Worm (Caenorhabditis elegans): ENCODE data around the gene K01A2.4.
A peak's percentile ranks its signal among the peaks of the same experiment; 100 is the strongest.

DNA sequence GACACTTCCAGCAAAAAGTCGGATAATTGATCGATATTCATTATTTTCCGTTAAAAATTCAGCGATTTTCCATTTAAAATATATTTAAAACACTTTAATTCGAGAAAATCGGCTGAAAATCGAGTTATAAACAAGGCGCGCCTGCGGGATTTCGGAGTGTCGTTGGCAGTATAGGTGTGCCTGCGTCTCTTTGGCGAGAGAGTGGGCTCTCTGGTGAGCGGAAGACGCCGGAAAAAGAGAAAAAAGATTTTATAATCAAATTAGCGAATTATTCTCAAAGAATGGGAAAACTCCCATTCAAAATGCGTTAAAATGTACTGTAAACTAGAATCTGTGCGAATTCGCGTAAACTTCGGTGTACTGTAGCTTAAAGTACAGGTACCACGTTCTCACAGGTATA, 40.5 kb downstream of the K01A2.4 start, which contains the start of gene D1069.3:
- 0 out of 2 replicates have a peak, but pooled peaks have one; percentile 0 for TF ChIP-seq T22C8.4 (GFP tag; IDR thresholded peaks at IDR 0.05)
- no peak for TF ChIP-seq med-1 (GFP tag; optimal IDR thresholded peaks at IDR 0.05; ENCODE audit: insufficient read depth)
- TF ChIP-seq ztf-29 (GFP tag; IDR thresholded peaks at IDR 0.05) = no peak
- TF ChIP-seq flt-1 (GFP tag; IDR thresholded peaks at IDR 0.05) = no peak
- no peak for TF ChIP-seq ref-1 (GFP tag; conservative IDR thresholded peaks at IDR 0.05)
- no peak for TF ChIP-seq ztf-23 (GFP tag; IDR thresholded peaks at IDR 0.05)
- no peak for TF ChIP-seq klf-2 (GFP tag; conservative IDR thresholded peaks at IDR 0.05)
- no peak for TF ChIP-seq cog-1 (tag; optimal IDR thresholded peaks at IDR 0.05)
